Fruit fly (Drosophila melanogaster) whole organism, prepupa: Measurements from ENCODE around the gene Usp8.

Experiments
- CG8632 ChIP-seq: fragments of 200-800 bp; sonication (Bioruptor generic); optimal IDR thresholded peaks from 3 replicates; lab custom pipeline; 2016; ENCODE audit warnings: missing biosample characterization, missing genetic modification characterization
- Eip78C ChIP-seq: fragments of 200-800 bp; sonication (Bioruptor generic); peaks from one replicate; lab custom pipeline; 2016; ENCODE audit warnings: missing biosample characterization, missing genetic modification characterization
- lz ChIP-seq: fragments of 200-800 bp; sonication (Bioruptor generic); optimal IDR thresholded peaks from 3 replicates; lab custom pipeline; 2016; ENCODE audit warnings: missing biosample characterization, missing genetic modification characterization
- pdm3 ChIP-seq: fragments of 200-800 bp; sonication (Bioruptor generic); optimal IDR thresholded peaks from 3 replicates; lab custom pipeline; 2016; ENCODE audit warnings: missing biosample characterization, missing genetic modification characterization
- ss ChIP-seq, 2 experiments: fragments of 200-800 bp; sonication (Bioruptor generic); optimal IDR thresholded peaks; 2 replicates in 1 of 2; 3 replicates in 1 of 2; lab custom pipeline; 2017 to 2018; ENCODE audit warnings: mild to moderate bottlenecking in 2 of 2, missing biosample characterization in 2 of 2, missing genetic modification characterization in 2 of 2, moderate library complexity in 1 of 2

DNA sequence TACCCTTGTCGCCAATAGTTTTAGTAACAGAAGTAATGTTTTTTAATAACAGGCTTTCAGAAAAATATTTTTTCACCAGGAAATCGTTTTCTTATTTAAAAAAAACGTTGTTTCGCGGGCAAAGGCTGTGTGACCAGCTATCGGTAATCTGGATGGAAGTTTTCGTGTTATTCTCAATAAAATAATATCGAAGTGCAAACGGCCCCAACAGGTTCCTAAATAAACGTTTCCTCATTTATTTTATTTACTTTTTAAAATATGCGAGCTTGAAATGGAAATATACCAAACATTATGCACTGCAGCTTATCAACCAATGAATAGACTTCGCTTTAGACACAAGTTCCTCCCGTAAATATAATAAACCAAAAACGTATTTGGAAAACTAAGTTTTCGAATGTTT, 4.0 kb upstream of the Usp8 start, which contains the start of gene Ice2:
- TF ChIP-seq CG8632 (GFP tag; lab: Kevin White, UChicago), result no peak
- TF ChIP-seq Eip78C (GFP tag; lab: Kevin White, UChicago), result no peak
- no peak for TF ChIP-seq lz (GFP tag; lab: Kevin White, UChicago)
- no peak for TF ChIP-seq ss (GFP tag; optimal IDR thresholded peaks at IDR 0.05; lab: Kevin White, UChicago)
- TF ChIP-seq pdm3 (GFP tag; lab: Kevin White, UChicago), result no peak
